Fruit fly (Drosophila melanogaster) whole organism: ENCODE data around the gene RIOK2.

ENCODE experiments used
- psq ChIP-seq: fragments of >200 bp; optimal IDR thresholded peaks from 2 replicates; lab custom pipeline; 2017
- usp ChIP-seq: fragments of >200 bp; optimal IDR thresholded peaks from 2 replicates; lab custom pipeline; 2017; ENCODE audit warnings: missing biosample characterization, missing genetic modification characterization, mixed read lengths

DNA sequence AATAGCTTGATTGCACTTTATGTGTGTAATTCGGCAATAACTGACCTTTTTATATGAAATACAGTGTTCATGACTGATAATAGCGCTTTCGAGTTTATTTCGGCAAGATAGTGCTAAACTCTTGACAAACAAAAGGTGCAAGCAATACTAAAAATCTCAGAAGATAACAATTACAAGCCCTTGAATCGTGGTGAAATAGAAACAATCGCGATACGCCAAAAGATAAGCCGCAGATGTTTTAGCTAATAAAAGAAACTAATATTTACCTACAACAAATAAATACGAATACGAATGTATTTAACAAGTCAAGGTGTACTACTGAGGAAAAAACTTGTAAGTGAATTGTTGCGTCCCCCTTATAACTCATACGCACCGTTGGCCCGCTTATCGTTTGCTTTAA lies 9.6 kb downstream of the RIOK2 start:
- no peak for TF ChIP-seq psq
- no peak for TF ChIP-seq usp (GFP tag; lab: Kevin White, UChicago)
